Fruit fly (Drosophila melanogaster) whole organism, embryonic: ENCODE data around the gene Nepl21.

ENCODE experiments used
- Abd-B ChIP-seq: fragments of 200-800 bp; sonication (Bioruptor generic); optimal IDR thresholded peaks from 2 replicates; lab custom pipeline; 2018; ENCODE audit warnings: missing biosample characterization, mild to moderate bottlenecking, missing genetic modification characterization, moderate library complexity
- Atf3 ChIP-seq: fragments of 200-800 bp; sonication (Bioruptor generic); optimal IDR thresholded peaks from 3 replicates; lab custom pipeline; 2016; ENCODE audit warnings: missing biosample characterization, missing genetic modification characterization
- CG12659 ChIP-seq: fragments of 200-800 bp; sonication (Bioruptor generic); optimal IDR thresholded peaks from 3 replicates; lab custom pipeline; 2017; ENCODE audit warnings: mild to moderate bottlenecking, missing biosample characterization, missing genetic modification reagents, missing genetic modification characterization
- CG13775 ChIP-seq: fragments of 200-800 bp; sonication (Bioruptor generic); optimal IDR thresholded peaks from 3 replicates; lab custom pipeline; 2017; ENCODE audit warnings: missing biosample characterization, mild to moderate bottlenecking, missing genetic modification characterization
- CG14860 ChIP-seq: fragments of 200-800 bp; sonication (Bioruptor generic); IDR thresholded peaks from 3 replicates; pipeline ENCODE4 v1.3.6; 2022; ENCODE audit warnings: missing biosample characterization, missing genetic modification characterization; ENCODE audit not compliant: partially characterized antibody
- CG16815 ChIP-seq: fragments of 200-800 bp; sonication (Bioruptor generic); optimal IDR thresholded peaks from 3 replicates; lab custom pipeline; 2017; ENCODE audit warnings: missing biosample characterization, mild to moderate bottlenecking, missing genetic modification characterization
- CG16863 ChIP-seq: fragments of 200-800 bp; sonication (Bioruptor generic); optimal IDR thresholded peaks from 3 replicates; lab custom pipeline; 2016; ENCODE audit warnings: missing biosample characterization, missing genetic modification characterization
- CG17328 ChIP-seq: fragments of 200-800 bp; sonication (Bioruptor generic); IDR thresholded peaks from 2 replicates; pipeline ENCODE4 v1.3.6; 2022; ENCODE audit warnings: missing biosample characterization, missing genetic modification characterization
- CG2199 ChIP-seq: fragments of 200-800 bp; sonication (Bioruptor generic); IDR thresholded peaks from 3 replicates; pipeline ENCODE4 v1.3.6; 2022; ENCODE audit warnings: missing biosample characterization, missing genetic modification characterization
- CG2875 ChIP-seq: fragments of 200-800 bp; sonication (Bioruptor generic); optimal IDR thresholded peaks from 2 replicates; lab custom pipeline; 2017; ENCODE audit warnings: missing biosample characterization, mild to moderate bottlenecking, missing genetic modification characterization, missing genetic modification reagents
- CG30431 ChIP-seq: fragments of 200-800 bp; sonication (Bioruptor generic); optimal IDR thresholded peaks from 2 replicates; lab custom pipeline; 2017; ENCODE audit warnings: missing biosample characterization, missing genetic modification characterization
- CG31224 ChIP-seq: fragments of 200-800 bp; sonication (Bioruptor generic); IDR thresholded peaks from 2 replicates; pipeline ENCODE4 v1.3.6; 2022; ENCODE audit warnings: missing biosample characterization, missing genetic modification characterization
- CG32532 ChIP-seq: fragments of 200-800 bp; sonication (Bioruptor generic); IDR thresholded peaks from 2 replicates; pipeline ENCODE4 v1.3.6; 2022; ENCODE audit warnings: missing biosample characterization, missing genetic modification characterization
- CG42726 ChIP-seq: fragments of 200-800 bp; sonication (Bioruptor generic); IDR thresholded peaks from 2 replicates; pipeline ENCODE4 v1.3.6; 2022; ENCODE audit warnings: missing biosample characterization, missing genetic modification characterization; ENCODE audit not compliant: partially characterized antibody
- CG4854 ChIP-seq: fragments of 200-800 bp; sonication (Bioruptor generic); optimal IDR thresholded peaks from 2 replicates; lab custom pipeline; 2016; ENCODE audit warnings: missing biosample characterization, missing genetic modification characterization, inconsistent platforms
- CG6254 ChIP-seq: fragments of 200-800 bp; sonication (Bioruptor generic); optimal IDR thresholded peaks from 3 replicates; lab custom pipeline; 2017; ENCODE audit warnings: mild to moderate bottlenecking, missing biosample characterization, missing genetic modification reagents, missing genetic modification characterization
- CG8765 ChIP-seq: fragments of 200-800 bp; sonication (Bioruptor generic); IDR thresholded peaks from 2 replicates; pipeline ENCODE4 v1.3.6; 2022; ENCODE audit warnings: missing biosample characterization, missing genetic modification characterization
- CG8944 ChIP-seq: fragments of 200-800 bp; sonication (Bioruptor generic); optimal IDR thresholded peaks from 3 replicates; lab custom pipeline; 2016; ENCODE audit warnings: missing biosample characterization, missing genetic modification characterization
- CHES-1-like ChIP-seq: fragments of 200-800 bp; sonication (Bioruptor generic); optimal IDR thresholded peaks from 2 replicates; lab custom pipeline; 2016; ENCODE audit warnings: missing biosample characterization, missing genetic modification characterization
- Camta ChIP-seq: fragments of 200-800 bp; sonication (Bioruptor generic); optimal IDR thresholded peaks from 2 replicates; lab custom pipeline; 2016; ENCODE audit warnings: missing biosample characterization, missing genetic modification characterization
- Dip2 ChIP-seq: fragments of 200-800 bp; sonication (Bioruptor generic); IDR thresholded peaks from 2 replicates; pipeline ENCODE4 v1.3.6; 2022; ENCODE audit warnings: missing biosample characterization, missing genetic modification characterization
- Elba2 ChIP-seq: fragments of 200-800 bp; sonication (Bioruptor generic); optimal IDR thresholded peaks from 3 replicates; lab custom pipeline; 2016; ENCODE audit warnings: missing biosample characterization, missing genetic modification characterization
- Hey ChIP-seq: fragments of 200-800 bp; sonication (Bioruptor generic); optimal IDR thresholded peaks from 3 replicates; lab custom pipeline; 2018; ENCODE audit warnings: missing biosample characterization, mild to moderate bottlenecking, missing genetic modification characterization
- Mrtf ChIP-seq: fragments of 200-800 bp; sonication (Bioruptor generic); IDR thresholded peaks from 3 replicates; pipeline ENCODE4 v1.3.6; 2022; ENCODE audit warnings: missing biosample characterization, missing genetic modification characterization
- Ptx1 ChIP-seq: fragments of 200-800 bp; sonication (Bioruptor generic); IDR thresholded peaks from 2 replicates; pipeline ENCODE4 v1.3.6; 2022; ENCODE audit warnings: missing biosample characterization, missing genetic modification characterization
- Rx ChIP-seq: fragments of 200-800 bp; sonication (Bioruptor generic); IDR thresholded peaks from 2 replicates; pipeline ENCODE4 v1.3.6; 2022; ENCODE audit warnings: missing biosample characterization, missing genetic modification characterization
- Six4 ChIP-seq: fragments of 200-800 bp; sonication (Bioruptor generic); optimal IDR thresholded peaks from 2 replicates; lab custom pipeline; 2016; ENCODE audit warnings: missing biosample characterization, missing genetic modification characterization
- ap ChIP-seq: fragments of 200-800 bp; sonication (Bioruptor generic); IDR thresholded peaks from 2 replicates; pipeline ENCODE4 v1.3.6; 2022; ENCODE audit warnings: missing biosample characterization, missing genetic modification characterization
- ara ChIP-seq: fragments of 200-800 bp; sonication (Bioruptor generic); IDR thresholded peaks from 2 replicates; pipeline ENCODE4 v1.3.6; 2022; ENCODE audit warnings: missing biosample characterization, missing genetic modification characterization
- cato ChIP-seq: fragments of 200-800 bp; sonication (Bioruptor generic); optimal IDR thresholded peaks from 2 replicates; lab custom pipeline; 2016; ENCODE audit warnings: missing biosample characterization, missing genetic modification characterization, borderline replicate concordance
- ci ChIP-seq: fragments of 200-800 bp; sonication (Bioruptor generic); IDR thresholded peaks from 3 replicates; pipeline ENCODE4 v1.3.6; 2022; ENCODE audit warnings: missing biosample characterization, missing genetic modification characterization
- dmrt11E ChIP-seq: fragments of 200-800 bp; sonication (Bioruptor generic); optimal IDR thresholded peaks from 3 replicates; lab custom pipeline; 2018; ENCODE audit warnings: missing biosample characterization, mild to moderate bottlenecking, missing genetic modification characterization, moderate library complexity
- ems ChIP-seq: fragments of 200-800 bp; sonication (Bioruptor generic); optimal IDR thresholded peaks from 3 replicates; lab custom pipeline; 2016; ENCODE audit warnings: missing biosample characterization, missing genetic modification characterization
- esg ChIP-seq: fragments of 200-800 bp; sonication (Bioruptor generic); conservative IDR thresholded peaks from 2 replicates; pipeline ENCODE4 v1.3.6; 2022; ENCODE audit warnings: missing biosample characterization, missing genetic modification characterization
- eve ChIP-seq, 2 experiments: fragments of >200 bp; optimal IDR thresholded peaks; 2 replicates each; lab custom pipeline; 2017; ENCODE audit warnings: missing biosample characterization in 2 of 2, missing genetic modification characterization in 2 of 2
- fd64A ChIP-seq: fragments of 200-800 bp; sonication (Bioruptor generic); optimal IDR thresholded peaks from 3 replicates; lab custom pipeline; 2018; ENCODE audit warnings: missing biosample characterization, mild to moderate bottlenecking, missing genetic modification characterization
- gcm ChIP-seq: fragments of 200-800 bp; sonication (Bioruptor generic); optimal IDR thresholded peaks from 2 replicates; lab custom pipeline; 2019; ENCODE audit warnings: missing biosample characterization, mild to moderate bottlenecking, missing genetic modification characterization, moderate library complexity
- gsb ChIP-seq: fragments of 200-800 bp; sonication (Bioruptor generic); IDR thresholded peaks from 2 replicates; pipeline ENCODE4 v1.3.6; 2022; ENCODE audit warnings: missing biosample characterization, missing genetic modification characterization
- gt ChIP-seq: fragments of 200-800 bp; sonication (Bioruptor generic); IDR thresholded peaks from 2 replicates; pipeline ENCODE4 v1.3.6; 2022; ENCODE audit warnings: missing biosample characterization, missing genetic modification characterization
- lilli ChIP-seq: fragments of 200-800 bp; sonication (Bioruptor generic); optimal IDR thresholded peaks from 3 replicates; lab custom pipeline; 2016; ENCODE audit warnings: missing biosample characterization, missing genetic modification characterization
- lmd ChIP-seq: fragments of 200-800 bp; sonication (Bioruptor generic); IDR thresholded peaks from 2 replicates; pipeline ENCODE4 v1.3.6; 2022; ENCODE audit warnings: missing biosample characterization, missing genetic modification characterization
- nmo ChIP-seq: fragments of 200-800 bp; sonication (Bioruptor generic); optimal IDR thresholded peaks from 2 replicates; lab custom pipeline; 2018; ENCODE audit warnings: missing biosample characterization, mild to moderate bottlenecking, missing genetic modification characterization, moderate library complexity
- otp ChIP-seq: fragments of 200-800 bp; sonication (Bioruptor generic); IDR thresholded peaks from 3 replicates; pipeline ENCODE4, ENCODE4 v1.3.6; 2022; ENCODE audit warnings: missing biosample characterization, missing genetic modification characterization
- pan ChIP-seq, 4 experiments: fragments of >200 bp in 3 of 4; fragments of 200-800 bp in 1 of 4; sonication (Bioruptor generic) in 1 of 4; optimal IDR thresholded peaks in 3 of 4; IDR thresholded peaks in 1 of 4; 2 replicates each; pipeline versions ENCODE4 v1.3.6 to Lab custom; 2017 to 2022; ENCODE audit warnings: missing biosample characterization in 2 of 4, missing genetic modification characterization in 2 of 4, mixed read lengths in 1 of 4
- prd ChIP-seq, 3 experiments: fragments of >200 bp in 2 of 3; fragments of 200-800 bp in 1 of 3; sonication (Bioruptor generic) in 1 of 3; optimal IDR thresholded peaks in 2 of 3; IDR thresholded peaks in 1 of 3; 2 replicates in 2 of 3; 3 replicates in 1 of 3; pipeline versions ENCODE4 v1.3.6 to Lab custom; 2017 to 2022; ENCODE audit warnings: missing biosample characterization in 1 of 3, missing genetic modification characterization in 1 of 3
- slou ChIP-seq: fragments of 200-800 bp; sonication (Bioruptor generic); optimal IDR thresholded peaks from 3 replicates; lab custom pipeline; 2016; ENCODE audit warnings: missing biosample characterization, missing genetic modification characterization
- sr ChIP-seq: fragments of 200-800 bp; sonication (Bioruptor generic); IDR thresholded peaks from 3 replicates; pipeline ENCODE4 v1.3.6; 2022; ENCODE audit warnings: missing biosample characterization, missing genetic modification characterization
- tin ChIP-seq: fragments of 200-800 bp; sonication (Bioruptor generic); optimal IDR thresholded peaks from 3 replicates; lab custom pipeline; 2016; ENCODE audit warnings: missing biosample characterization, missing genetic modification characterization
- vvl ChIP-seq: fragments of 200-800 bp; sonication (Bioruptor generic); IDR thresholded peaks from 2 replicates; pipeline ENCODE4 v1.3.6; 2022; ENCODE audit warnings: missing biosample characterization, missing genetic modification characterization

The Nepl21 gene

dm6 chr3R:28857287-28858024, 26.0 kb upstream of the Nepl21 start (continued):
- no peak for TF ChIP-seq Hey
- TF ChIP-seq vvl (GFP tag; lab: Robert Waterston, UW): peak; percentile 34; the same call in 1 of the 2 replicates
- no peak for TF ChIP-seq gsb
- no peak for TF ChIP-seq CG13775 (GFP tag; lab: Kevin White, UChicago)
- no peak for TF ChIP-seq CG8765 (GFP tag; lab: Robert Waterston, UW)
- peak; percentile 67 for TF ChIP-seq nmo (GFP tag; lab: Kevin White, UChicago)
- no peak for TF ChIP-seq Abd-B
- no peak for TF ChIP-seq slou (GFP tag; lab: Kevin White, UChicago)
- TF ChIP-seq CG30431 (GFP tag; lab: Kevin White, UChicago): peak; percentile 25
- TF ChIP-seq CG12659: peak; percentile 27
- TF ChIP-seq Ptx1: peak; percentile 64
- TF ChIP-seq CG2199 (GFP tag; lab: Robert Waterston, UW): no peak; the same call in 2 of the 3 replicates
- peak; percentile 53; the same call in 1 of the 2 replicates for TF ChIP-seq lmd
- TF ChIP-seq Atf3 (GFP tag; lab: Kevin White, UChicago): no peak
- TF ChIP-seq CG6254 (GFP tag; lab: Kevin White, UChicago): peak; percentile 36
- peak; percentile 15 for TF ChIP-seq tin (GFP tag; lab: Kevin White, UChicago)
- TF ChIP-seq lilli: no peak
- no peak for TF ChIP-seq CG8944 (GFP tag; lab: Kevin White, UChicago)
- 0 out of 2 replicates have a peak, but pooled peaks have one; percentile 14 for TF ChIP-seq Rx (GFP tag; lab: Robert Waterston, UW)
- no peak for TF ChIP-seq CHES-1-like (GFP tag; lab: Kevin White, UChicago)
- TF ChIP-seq fd64A (GFP tag; lab: Kevin White, UChicago): peak; percentile 33
- no peak for TF ChIP-seq Elba2 (GFP tag; lab: Kevin White, UChicago)
- peak; percentile 38 for TF ChIP-seq CG16863
- TF ChIP-seq ara (GFP tag; lab: Robert Waterston, UW): 0 out of 2 replicates have a peak, but pooled peaks have one; percentile 39
- TF ChIP-seq sr (GFP tag; lab: Robert Waterston, UW): no peak
- no peak for TF ChIP-seq CG16815 (GFP tag; lab: Kevin White, UChicago)
- TF ChIP-seq Camta (GFP tag; lab: Kevin White, UChicago): peak; percentile 25
- no peak for TF ChIP-seq ap (GFP tag; lab: Robert Waterston, UW)
- no peak for TF ChIP-seq eve (GFP tag; optimal IDR thresholded peaks at IDR 0.05; lab: Kevin White, UChicago)
- no peak for TF ChIP-seq Six4 (GFP tag; lab: Kevin White, UChicago)
- TF ChIP-seq CG17328 (GFP tag; lab: Robert Waterston, UW): peak; percentile 56
- 0 out of 2 replicates have a peak, but pooled peaks have one; percentile 8 for TF ChIP-seq CG31224 (GFP tag; lab: Robert Waterston, UW)
- no peak for TF ChIP-seq gt
- TF ChIP-seq CG2875: no peak
- TF ChIP-seq CG4854 (GFP tag; lab: Kevin White, UChicago): no peak
- TF ChIP-seq Dip2: no peak
- no peak for TF ChIP-seq otp (GFP tag; lab: Robert Waterston, UW)
- peak; percentile 42 for TF ChIP-seq dmrt11E (tag; lab: Kevin White, UChicago)
- peak; percentile 7 for TF ChIP-seq ems
- no peak for TF ChIP-seq pan (optimal IDR thresholded peaks at IDR 0.05; lab: Kevin White, UChicago)
- peak in 1 of 2 experiments; percentile 47 for TF ChIP-seq pan (GFP tag; optimal IDR thresholded peaks at IDR 0.05 in 1 of 2, IDR thresholded peaks at IDR 0.05 in 1 of 2)
- TF ChIP-seq esg (GFP tag; lab: Robert Waterston, UW): peak; percentile 33; the same call in 1 of the 2 replicates
- no peak for TF ChIP-seq CG14860 (GFP tag; lab: Robert Waterston, UW)
- peak; percentile 28 for TF ChIP-seq cato (GFP tag; lab: Kevin White, UChicago)
- no peak for TF ChIP-seq prd (optimal IDR thresholded peaks at IDR 0.05; lab: Kevin White, UChicago)
- TF ChIP-seq prd (GFP tag; IDR thresholded peaks at IDR 0.05; lab: Robert Waterston, UW): peak; percentile 56; the same call in 1 of the 3 replicates
- TF ChIP-seq gcm: peak; percentile 29
- TF ChIP-seq ci (GFP tag; lab: Robert Waterston, UW): peak; percentile 78
- TF ChIP-seq CG42726 (GFP tag; lab: Robert Waterston, UW): no peak
- 0 out of 3 replicates have a peak, but pooled peaks have one; percentile 25 for TF ChIP-seq Mrtf (GFP tag; lab: Robert Waterston, UW)
- no peak for TF ChIP-seq CG32532
